Worm (Caenorhabditis elegans) whole organism, L4/young adult: Measurements from ENCODE around the gene skpo-2.

Source experiments
- W03F9.2 ChIP-seq: fragments of 150-350 bp; optimal IDR thresholded peaks from 2 replicates; lab custom pipeline; 2014; ENCODE audit warnings: missing biosample characterization, missing genetic modification characterization
- dao-5 ChIP-seq: sonication (generic microtip); optimal IDR thresholded peaks from 2 replicates; lab custom pipeline; 2016; ENCODE audit warnings: missing genotype, missing genetic modification characterization, moderate library complexity, missing compliant biosample characterization
- him-1 ChIP-seq: sonication (generic microtip); optimal IDR thresholded peaks from 2 replicates; lab custom pipeline; 2016; ENCODE audit warnings: missing genotype, missing genetic modification reagents, missing genetic modification characterization, missing compliant biosample characterization

ce11 chrII:3448776-3449280 is 12.5 kb upstream of the skpo-2 start, which contains the start of gene C16C8.25:
- TF ChIP-seq him-1 (tag; lab: Kevin White, UChicago) (no peak), dao-5 (tag; lab: Kevin White, UChicago) (no peak), W03F9.2 (tag; lab: Kevin White, UChicago) (no peak)
